Fruit fly (Drosophila melanogaster): ENCODE results near the gene CG10949.

Gene CG10949

DNA sequence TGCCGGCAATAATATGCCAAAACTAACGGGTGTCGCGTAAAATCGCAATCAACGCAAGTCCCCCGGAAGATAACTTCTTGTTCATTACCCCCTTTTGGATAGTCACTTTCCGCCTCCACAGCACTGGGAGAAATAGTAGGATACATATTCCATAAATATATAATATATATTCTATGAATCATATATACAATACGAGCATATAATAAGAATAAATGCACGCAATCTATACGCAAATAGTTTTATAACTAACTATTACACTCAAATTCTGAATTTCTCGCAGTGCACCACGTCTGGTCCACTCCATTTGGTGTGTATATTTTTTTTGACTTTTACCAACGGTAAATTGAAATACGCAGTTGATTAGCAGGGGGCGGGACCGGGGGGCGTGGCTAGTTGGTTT is 46.6 kb downstream of the CG10949 start (continued):
- TF ChIP-seq Drgx (GFP tag; IDR thresholded peaks at IDR 0.05) (peak; percentile 43; the same call in 1 of the 2 replicates), sens (GFP tag) (no peak), CG34376 (GFP tag; optimal IDR thresholded peaks at IDR 0.05) (no peak), CG4424 (GFP tag; optimal IDR thresholded peaks at IDR 0.05) (peak; percentile 21), E2f1 (GFP tag; IDR thresholded peaks at IDR 0.05) (0 out of 2 replicates have a peak, but pooled peaks have one; percentile 25), zfh1 (GFP tag; IDR thresholded peaks at IDR 0.05) (0 out of 3 replicates have a peak, but pooled peaks have one; percentile 5), gsb-n (tag; optimal IDR thresholded peaks at IDR 0.05) (peak; percentile 4), mirr (GFP tag; optimal IDR thresholded peaks at IDR 0.05) (no peak), esg (GFP tag; conservative IDR thresholded peaks at IDR 0.05) (no peak; the same call in 1 of the 2 replicates), D19B (GFP tag; optimal IDR thresholded peaks at IDR 0.05) (no peak), Ada2b (GFP tag; IDR thresholded peaks at IDR 0.05) (peak; percentile 26; the same call in 1 of the 2 replicates), Elba2 (GFP tag; optimal IDR thresholded peaks at IDR 0.05) (no peak), CG10979 (tag; optimal IDR thresholded peaks at IDR 0.05) (peak; percentile 29), stwl (tag; optimal IDR thresholded peaks at IDR 0.05) (no peak), Blimp-1 (GFP tag; optimal IDR thresholded peaks at IDR 0.05) (peak; percentile 62), schlank (tag; optimal IDR thresholded peaks at IDR 0.05) (no peak), CG30431 (GFP tag; optimal IDR thresholded peaks at IDR 0.05) (peak; percentile 19), CG10209 (GFP tag; optimal IDR thresholded peaks at IDR 0.05) (peak; percentile 15), B-H1 (GFP tag; IDR thresholded peaks at IDR 0.05) (no peak; the same call in 2 of the 3 replicates), Oli (tag; optimal IDR thresholded peaks at IDR 0.05) (peak; percentile 21), row (GFP tag; IDR thresholded peaks at IDR 0.05) (peak; percentile 38; the same call in 1 of the 3 replicates), bsh (GFP tag; optimal IDR thresholded peaks at IDR 0.05) (peak in 1 of 2 experiments; percentile 69), ash1 (GFP tag; optimal IDR thresholded peaks at IDR 0.05) (no peak), Xrp1 (GFP tag; IDR thresholded peaks at IDR 0.05) (peak; percentile 35; the same call in 1 of the 2 replicates), CG34422 (GFP tag; IDR thresholded peaks at IDR 0.05) (0 out of 3 replicates have a peak, but pooled peaks have one; percentile 26), sisA (GFP tag; IDR thresholded peaks at IDR 0.05) (peak; percentile 37; the same call in 1 of the 2 replicates), gcm (GFP tag; optimal IDR thresholded peaks at IDR 0.05) (no peak), Deaf1 (tag; optimal IDR thresholded peaks at IDR 0.05) (no peak), D (optimal IDR thresholded peaks at IDR 0.05) (no peak), D (GFP tag; optimal IDR thresholded peaks at IDR 0.05) (peak; percentile 5), CG8388 (GFP tag; optimal IDR thresholded peaks at IDR 0.05) (peak; percentile 24), CG14710 (tag; optimal IDR thresholded peaks at IDR 0.05) (peak; percentile 6), Ptx1 (GFP tag; IDR thresholded peaks at IDR 0.05) (0 out of 2 replicates have a peak, but pooled peaks have one; percentile 8), ap (GFP tag; IDR thresholded peaks at IDR 0.05) (no peak), wor (GFP tag; IDR thresholded peaks at IDR 0.05) (no peak), amos (GFP tag; IDR thresholded peaks at IDR 0.05; ENCODE audit: partially characterized antibody) (no peak), tin (GFP tag; optimal IDR thresholded peaks at IDR 0.05) (no peak), Xbp1 (GFP tag; optimal IDR thresholded peaks at IDR 0.05) (peak; percentile 8), fd96Cb (tag; optimal IDR thresholded peaks at IDR 0.05) (peak; percentile 32), Atf6 (GFP tag; IDR thresholded peaks at IDR 0.05) (no peak), Dll (GFP tag; IDR thresholded peaks at IDR 0.05; ENCODE audit: partially characterized antibody) (no peak), CG18599 (GFP tag; optimal IDR thresholded peaks at IDR 0.05) (peak; percentile 1), CTCF (GFP tag; optimal IDR thresholded peaks at IDR 0.05) (no peak), CG30403 (GFP tag; optimal IDR thresholded peaks at IDR 0.05) (peak; percentile 9), CG31224 (GFP tag; IDR thresholded peaks at IDR 0.05) (no peak), CG13775 (GFP tag; optimal IDR thresholded peaks at IDR 0.05) (peak; percentile 2)
